Worm (Caenorhabditis elegans) whole organism, L1 larva: ENCODE data around the gene F56D6.18.
A peak's percentile ranks its signal among the peaks of the same experiment; 100 is the strongest.
"Not testable (repeated sequence)": the region's sequence is repeated elsewhere in the genome, so short reads cannot be mapped to it uniquely, and the experiment has no call there.

ENCODE experiments used
- C16A3.4 ChIP-seq: fragments of 150-350 bp; optimal IDR thresholded peaks from 2 replicates; lab custom pipeline; 2014; ENCODE audit warnings: missing biosample characterization, missing genetic modification characterization
- C34B4.2 ChIP-seq: sonication (generic microtip); optimal IDR thresholded peaks from 2 replicates; lab custom pipeline; 2017; ENCODE audit warnings: mild to moderate bottlenecking, missing genetic modification characterization, missing compliant biosample characterization
- aly-2 ChIP-seq: fragments of 150-350 bp; optimal IDR thresholded peaks from 2 replicates; lab custom pipeline; 2014; ENCODE audit warnings: missing biosample characterization, missing genetic modification characterization
- ceh-82 ChIP-seq, 3 experiments: fragments of 150-350 bp in 1 of 3; sonication (generic microtip) in 2 of 3; optimal IDR thresholded peaks; 2 replicates each; lab custom pipeline; 2014 to 2017; ENCODE audit warnings: missing biosample characterization in 3 of 3, missing genetic modification characterization in 3 of 3
- ceh-90 ChIP-seq: sonication (generic microtip); optimal IDR thresholded peaks from 2 replicates; lab custom pipeline; 2016; ENCODE audit warnings: missing genetic modification characterization, missing compliant biosample characterization
- ces-1 ChIP-seq: fragments of 150-350 bp; optimal IDR thresholded peaks from 2 replicates; lab custom pipeline; 2014; ENCODE audit warnings: missing biosample characterization, missing genetic modification reagents, missing genetic modification characterization
- efl-1 ChIP-seq, 4 experiments: fragments of 150-350 bp; optimal IDR thresholded peaks in 3 of 4; peaks in 1 of 4; 1 replicate in 1 of 4; 2 replicates in 3 of 4; lab custom pipeline; 2014; ENCODE audit warnings: missing biosample characterization in 2 of 4, missing genetic modification characterization in 2 of 4, missing genetic modification reagents in 2 of 4
- egl-27 ChIP-seq, 2 experiments: fragments of 150-350 bp in 1 of 2; sonication (generic microtip); optimal IDR thresholded peaks; 3 replicates each; lab custom pipeline; 2017 to 2018; ENCODE audit warnings: missing biosample characterization in 2 of 2, missing genetic modification characterization in 2 of 2, missing genetic modification reagents in 2 of 2
- elt-2 ChIP-seq: sonication (generic microtip); optimal IDR thresholded peaks from 2 replicates; lab custom pipeline; 2016; ENCODE audit warnings: missing genetic modification characterization, mild to moderate bottlenecking, inconsistent platforms, missing compliant biosample characterization, missing genetic modification reagents
- fkh-4 ChIP-seq: sonication (generic microtip); optimal IDR thresholded peaks from 2 replicates; lab custom pipeline; 2016; ENCODE audit warnings: missing compliant biosample characterization, missing genetic modification characterization, borderline replicate concordance
- fkh-8 ChIP-seq: sonication (generic microtip); optimal IDR thresholded peaks from 2 replicates; lab custom pipeline; 2016; ENCODE audit warnings: mild to moderate bottlenecking, missing genetic modification characterization, missing compliant biosample characterization
- fos-1 ChIP-seq: fragments of 150-350 bp; optimal IDR thresholded peaks from 2 replicates; lab custom pipeline; 2014; ENCODE audit warnings: missing biosample characterization, missing genetic modification characterization
- hlh-17 ChIP-seq: fragments of 200-800 bp; sonication (Bioruptor generic); optimal IDR thresholded peaks from 2 replicates; lab custom pipeline; 2018; ENCODE audit warnings: missing genetic modification characterization, mild to moderate bottlenecking, missing compliant biosample characterization, moderate library complexity, borderline replicate concordance
- isw-1 ChIP-seq: fragments of 200-800 bp; sonication (Bioruptor generic); IDR thresholded peaks from 2 replicates; pipeline ENCODE4 v1.3.6; 2022; ENCODE audit warnings: missing genetic modification characterization, missing compliant biosample characterization
- jun-1 ChIP-seq: fragments of 150-350 bp; optimal IDR thresholded peaks from 2 replicates; lab custom pipeline; 2014; ENCODE audit warnings: missing biosample characterization, missing genetic modification reagents, missing genetic modification characterization
- lin-13 ChIP-seq: fragments of 150-350 bp; optimal IDR thresholded peaks from 2 replicates; lab custom pipeline; 2014; ENCODE audit warnings: missing biosample characterization, missing genetic modification reagents, missing genetic modification characterization
- lin-14 ChIP-seq: fragments of 200-800 bp; sonication (Bioruptor generic); optimal IDR thresholded peaks from 2 replicates; lab custom pipeline; 2018; ENCODE audit warnings: mild to moderate bottlenecking, missing genetic modification characterization, moderate library complexity, missing compliant biosample characterization
- lin-15B ChIP-seq: fragments of 150-350 bp; sonication (generic microtip); optimal IDR thresholded peaks from 3 replicates; lab custom pipeline; 2014; ENCODE audit warnings: missing biosample characterization, missing genetic modification characterization
- lin-39 ChIP-seq: fragments of 150-350 bp; optimal IDR thresholded peaks from 2 replicates; lab custom pipeline; 2014; ENCODE audit warnings: missing biosample characterization, missing genetic modification reagents, missing genetic modification characterization
- lir-3 ChIP-seq: sonication (generic microtip); optimal IDR thresholded peaks from 2 replicates; lab custom pipeline; 2016; ENCODE audit warnings: mild to moderate bottlenecking, missing genetic modification characterization, moderate library complexity, missing compliant biosample characterization; ENCODE audit not compliant: poor library complexity
- lsy-2 ChIP-seq, 2 experiments: fragments of 150-350 bp; optimal IDR thresholded peaks; 2 replicates each; lab custom pipeline; 2014; ENCODE audit warnings: missing biosample characterization in 2 of 2, missing genetic modification characterization in 2 of 2
- mab-9 ChIP-seq: fragments of 200-800 bp; sonication (Bioruptor generic); IDR thresholded peaks from 2 replicates; pipeline ENCODE4 v1.3.6; 2022; ENCODE audit warnings: missing genetic modification reagents, missing genetic modification characterization, missing compliant biosample characterization
- mdl-1 ChIP-seq, 2 experiments: fragments of 150-350 bp; optimal IDR thresholded peaks; 2 replicates each; lab custom pipeline; 2014 to 2017; ENCODE audit warnings: missing biosample characterization in 2 of 2, missing genetic modification characterization in 2 of 2, inconsistent platforms in 1 of 2
- nhr-11 ChIP-seq: fragments of 150-350 bp; optimal IDR thresholded peaks from 2 replicates; lab custom pipeline; 2014; ENCODE audit warnings: missing biosample characterization, missing genetic modification characterization
- nhr-19 ChIP-seq: fragments of 200-800 bp; sonication (Bioruptor generic); conservative IDR thresholded peaks from 2 replicates; pipeline ENCODE4 v1.3.6; 2022; ENCODE audit warnings: missing genetic modification characterization, missing compliant biosample characterization
- nhr-20 ChIP-seq: sonication (generic microtip); optimal IDR thresholded peaks from 2 replicates; lab custom pipeline; 2016; ENCODE audit warnings: mild to moderate bottlenecking, missing genetic modification characterization, missing compliant biosample characterization
- nhr-47 ChIP-seq: sonication (generic microtip); optimal IDR thresholded peaks from 2 replicates; lab custom pipeline; 2016; ENCODE audit warnings: mild to moderate bottlenecking, missing genetic modification characterization, moderate library complexity, missing compliant biosample characterization
- nhr-84 ChIP-seq: sonication (generic microtip); optimal IDR thresholded peaks from 2 replicates; lab custom pipeline; 2017; ENCODE audit warnings: missing biosample characterization, missing genetic modification characterization
- pqm-1 ChIP-seq: sonication (generic microtip); optimal IDR thresholded peaks from 3 replicates; lab custom pipeline; 2017; ENCODE audit warnings: missing biosample characterization, missing genetic modification characterization
- rnt-1 ChIP-seq: sonication (generic microtip); optimal IDR thresholded peaks from 2 replicates; lab custom pipeline; 2016; ENCODE audit warnings: mild to moderate bottlenecking, missing genetic modification characterization, moderate library complexity, missing compliant biosample characterization
- sox-4 ChIP-seq: sonication (generic microtip); optimal IDR thresholded peaks from 2 replicates; lab custom pipeline; 2016; ENCODE audit warnings: missing genetic modification characterization, missing compliant biosample characterization
- sup-37 ChIP-seq: fragments of 200-800 bp; sonication (Bioruptor generic); optimal IDR thresholded peaks from 2 replicates; lab custom pipeline; 2018; ENCODE audit warnings: mild to moderate bottlenecking, missing genetic modification characterization, missing compliant biosample characterization
- tbx-2 ChIP-seq: sonication (generic microtip); optimal IDR thresholded peaks from 2 replicates; lab custom pipeline; 2016; ENCODE audit warnings: missing genetic modification characterization, missing compliant biosample characterization
- unc-86 ChIP-seq: sonication (generic microtip); optimal IDR thresholded peaks from 2 replicates; lab custom pipeline; 2016; ENCODE audit warnings: missing genetic modification characterization, missing compliant biosample characterization

Gene F56D6.18

ce11 chrIV:3943003-3943402 lies 31.3 kb upstream of the F56D6.18 start, which contains the start of gene Y46C8AL.11:
TSS of gene Y46C8AL.11 (plus strand) at chrIV:3943303.
- TF ChIP-seq tbx-2 (tag; lab: Kevin White, UChicago) (no peak), pqm-1 (tag; lab: Kevin White, UChicago) (no peak), nhr-20 (tag; lab: Kevin White, UChicago) (no peak), lsy-2 (tag; optimal IDR thresholded peaks at IDR 0.05; lab: Kevin White, UChicago) (no peak)

ce11 chrIV:3941658-3942328 lies 30.0 kb upstream of the F56D6.18 start, which contains the start of gene clec-174:
TSS of gene clec-174 (minus strand) at chrIV:3941708.
- TF ChIP-seq fos-1 (tag; lab: Kevin White, UChicago) (no peak), unc-86 (tag; lab: Kevin White, UChicago) (no peak), ceh-82 (tag; optimal IDR thresholded peaks at IDR 0.05; lab: Kevin White, UChicago) (no peak), sox-4 (tag; lab: Kevin White, UChicago) (no peak), nhr-84 (no peak), lir-3 (no peak), egl-27 (tag; optimal IDR thresholded peaks at IDR 0.05; lab: Kevin White, UChicago) (no peak), C34B4.2 (no peak), nhr-47 (tag; lab: Kevin White, UChicago) (no peak), mdl-1 (tag; optimal IDR thresholded peaks at IDR 0.05; lab: Kevin White, UChicago) (no peak), nhr-19 (GFP tag; lab: Robert Waterston, UW) (no peak), pqm-1 (tag; lab: Kevin White, UChicago) (no peak), ceh-90 (tag; lab: Kevin White, UChicago) (no peak), lin-39 (tag; lab: Kevin White, UChicago) (no peak), jun-1 (tag; lab: Kevin White, UChicago) (no peak), efl-1 (optimal IDR thresholded peaks at IDR 0.05; lab: Kevin White, UChicago) (no peak), efl-1 (GFP tag; optimal IDR thresholded peaks at IDR 0.05 in 1 of 2; lab: Kevin White, UChicago) (no peak), C16A3.4 (no peak), ces-1 (GFP tag; lab: Kevin White, UChicago) (no peak), lin-15B (tag; lab: Kevin White, UChicago) (no peak), hlh-17 (GFP tag; lab: Kevin White, UChicago) (no peak)

DNA sequence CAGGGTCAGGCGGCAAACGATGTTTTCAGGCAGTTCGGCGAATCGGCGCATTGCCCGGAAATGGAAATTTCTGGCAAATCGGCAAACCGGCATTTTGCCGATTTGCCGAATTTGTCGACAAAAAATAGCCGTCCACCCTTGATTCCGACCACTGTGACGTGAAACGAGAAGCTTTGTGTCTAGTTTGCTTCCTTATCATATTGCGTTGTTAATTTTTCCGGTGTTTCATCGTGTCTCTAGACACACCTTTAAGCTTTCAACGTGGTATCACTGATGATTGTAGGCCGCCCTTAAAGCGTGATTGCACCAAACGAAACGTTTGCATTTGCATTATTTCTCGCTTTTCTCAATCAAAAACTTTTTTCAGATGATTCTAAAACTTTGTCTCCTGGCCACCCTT lies 25.3 kb upstream of the F56D6.18 start, which contains the start of gene clec-71:
TSS of gene clec-71 (plus strand) at position 362 of the 400 bp plus-strand sequence.
- TF ChIP-seq nhr-47 (tag; lab: Kevin White, UChicago): no peak
- TF ChIP-seq rnt-1: no peak
- TF ChIP-seq elt-2 (tag; lab: Kevin White, UChicago): peak; percentile 58
- TF ChIP-seq, all 84 proteins: peak for 1

ce11 chrIV:3932408-3932807 lies 20.7 kb upstream of the F56D6.18 start, which contains the start of gene clec-70:
TSS of gene clec-70 (plus strand) at chrIV:3932708.
- TF ChIP-seq lin-14 (GFP tag; lab: Kevin White, UChicago); nhr-11 (tag; lab: Kevin White, UChicago); sup-37: not testable (repeated sequence)

ce11 chrIV:3926117-3926516 lies 14.4 kb upstream of the F56D6.18 start, which contains the start of gene clec-68:
TSS of gene clec-68 (plus strand) at chrIV:3926417.
- TF ChIP-seq lin-13 (GFP tag; lab: Kevin White, UChicago): no peak
- no peak for TF ChIP-seq fkh-8 (tag; lab: Kevin White, UChicago)
- TF ChIP-seq nhr-19 (GFP tag; lab: Robert Waterston, UW): no peak
- no peak for TF ChIP-seq isw-1 (GFP tag; lab: Robert Waterston, UW)
- TF ChIP-seq tbx-2 (tag; lab: Kevin White, UChicago): no peak
- TF ChIP-seq mab-9 (GFP tag; lab: Robert Waterston, UW): no peak
- TF ChIP-seq pqm-1 (tag; lab: Kevin White, UChicago): no peak
- TF ChIP-seq nhr-47 (tag; lab: Kevin White, UChicago): no peak
- TF ChIP-seq lsy-2 (tag; optimal IDR thresholded peaks at IDR 0.05; lab: Kevin White, UChicago): no peak
- no peak for TF ChIP-seq aly-2
- no peak for TF ChIP-seq fkh-4 (tag; lab: Kevin White, UChicago)
- TF ChIP-seq mdl-1 (tag; optimal IDR thresholded peaks at IDR 0.05; lab: Kevin White, UChicago): no peak
